Fruit fly (Drosophila melanogaster): ENCODE measurements around the gene Ski6.
A peak's percentile ranks its signal among the peaks of the same experiment; 100 is the strongest.

Ski6 gene

dm6 chr2L:13206077-13206668, 16.1 kb downstream of the Ski6 start (continued):
- TF ChIP-seq CG12071 (GFP tag; optimal IDR thresholded peaks at IDR 0.05) (no peak), ftz-f1 (GFP tag; optimal IDR thresholded peaks at IDR 0.05) (peak; percentile 19), CG9437 (GFP tag; optimal IDR thresholded peaks at IDR 0.05) (no peak), CG2712 (tag; optimal IDR thresholded peaks at IDR 0.05) (no peak), sna (GFP tag; IDR thresholded peaks at IDR 0.05; ENCODE audit: partially characterized antibody) (no peak), Awh (GFP tag; IDR thresholded peaks at IDR 0.05) (0 out of 2 replicates have a peak, but pooled peaks have one; percentile 5), cas (GFP tag; IDR thresholded peaks at IDR 0.05) (no peak), Kr (GFP tag; optimal IDR thresholded peaks at IDR 0.05) (no peak), fru (optimal IDR thresholded peaks at IDR 0.05) (no peak), zen (tag; optimal IDR thresholded peaks at IDR 0.05) (no peak), cato (GFP tag; optimal IDR thresholded peaks at IDR 0.05; ENCODE audit: borderline replicate concordance) (no peak), CG4617 (GFP tag; optimal IDR thresholded peaks at IDR 0.05; ENCODE audit: borderline replicate concordance) (no peak), ash1 (GFP tag; optimal IDR thresholded peaks at IDR 0.05) (no peak), bigmax (GFP tag; optimal IDR thresholded peaks at IDR 0.05) (no peak), CG4328 (GFP tag; optimal IDR thresholded peaks at IDR 0.05) (peak; percentile 21), CG18599 (GFP tag; optimal IDR thresholded peaks at IDR 0.05) (peak; percentile 9), Gsc (GFP tag; IDR thresholded peaks at IDR 0.05) (no peak), CG9727 (GFP tag; optimal IDR thresholded peaks at IDR 0.05) (no peak), CG32772 (GFP tag; IDR thresholded peaks at IDR 0.05) (no peak), CG4730 (GFP tag; IDR thresholded peaks at IDR 0.05) (no peak), br (optimal IDR thresholded peaks at IDR 0.05) (no peak), gcm (GFP tag; optimal IDR thresholded peaks at IDR 0.05) (no peak), al (GFP tag; IDR thresholded peaks at IDR 0.05) (no peak), Poxn (GFP tag; IDR thresholded peaks at IDR 0.05) (no peak), CG16813 (GFP tag; IDR thresholded peaks at IDR 0.05; ENCODE audit: partially characterized antibody) (no peak), CG30403 (GFP tag; optimal IDR thresholded peaks at IDR 0.05) (no peak), CG12219 (GFP tag; optimal IDR thresholded peaks at IDR 0.05) (no peak), Dfd (GFP tag; optimal IDR thresholded peaks at IDR 0.05) (no peak), Xbp1 (GFP tag; optimal IDR thresholded peaks at IDR 0.05) (no peak), CG17359 (tag; optimal IDR thresholded peaks at IDR 0.05) (no peak), pb (GFP tag; optimal IDR thresholded peaks at IDR 0.05) (no peak), Oaz (GFP tag; IDR thresholded peaks at IDR 0.05) (no peak), CG13287 (GFP tag; IDR thresholded peaks at IDR 0.05; ENCODE audit: partially characterized antibody) (no peak), Chrac-16 (GFP tag; optimal IDR thresholded peaks at IDR 0.05) (no peak), hkb (optimal IDR thresholded peaks at IDR 0.05) (no peak), hkb (GFP tag; IDR thresholded peaks at IDR 0.05) (no peak), CG16863 (GFP tag; optimal IDR thresholded peaks at IDR 0.05) (no peak), org-1 (GFP tag; optimal IDR thresholded peaks at IDR 0.05) (no peak), CG7357 (GFP tag; IDR thresholded peaks at IDR 0.05) (no peak), Atf3 (GFP tag; optimal IDR thresholded peaks at IDR 0.05) (no peak), otp (GFP tag; IDR thresholded peaks at IDR 0.05) (no peak), Lhr (GFP tag; optimal IDR thresholded peaks at IDR 0.05) (no peak), CG6765 (GFP tag; optimal IDR thresholded peaks at IDR 0.05) (no peak), CoRest (tag; optimal IDR thresholded peaks at IDR 0.05) (no peak), NC2β (GFP tag; optimal IDR thresholded peaks at IDR 0.05) (no peak), CG33213 (GFP tag; optimal IDR thresholded peaks at IDR 0.05) (no peak), D (optimal IDR thresholded peaks at IDR 0.05) (no peak), D (GFP tag; optimal IDR thresholded peaks at IDR 0.05) (no peak), CG2889 (GFP tag; IDR thresholded peaks at IDR 0.05) (no peak), amos (GFP tag; IDR thresholded peaks at IDR 0.05; ENCODE audit: partially characterized antibody) (no peak), twi (tag; optimal IDR thresholded peaks at IDR 0.05) (no peak), btn (GFP tag; optimal IDR thresholded peaks at IDR 0.05) (no peak)

All from whole organism, embryonic.